Worm (Caenorhabditis elegans) whole organism, L3 larva: Measurements from ENCODE around the gene swt-3.

Experiments
- aly-2 ChIP-seq: fragments of 150-350 bp; optimal IDR thresholded peaks from 2 replicates; lab custom pipeline; 2014; ENCODE audit warnings: missing biosample characterization, missing genetic modification characterization
- ama-1 ChIP-seq: fragments of 150-350 bp; optimal IDR thresholded peaks from 2 replicates; lab custom pipeline; 2018
- egl-27 ChIP-seq: sonication (generic microtip); optimal IDR thresholded peaks from 4 replicates; lab custom pipeline; 2017; ENCODE audit warnings: missing biosample characterization, missing genetic modification reagents, missing genetic modification characterization
- elt-3 ChIP-seq, 3 experiments: fragments of 150-350 bp in 1 of 3; sonication (generic microtip) in 2 of 3; optimal IDR thresholded peaks; 2 replicates in 2 of 3; 4 replicates in 1 of 3; lab custom pipeline; 2014 to 2017; ENCODE audit warnings: missing biosample characterization in 3 of 3, missing genetic modification characterization in 3 of 3
- fos-1 ChIP-seq: fragments of 150-350 bp; optimal IDR thresholded peaks from 2 replicates; lab custom pipeline; 2014; ENCODE audit warnings: missing biosample characterization, missing genetic modification characterization
- jun-1 ChIP-seq: fragments of 150-350 bp; optimal IDR thresholded peaks from 2 replicates; lab custom pipeline; 2014; ENCODE audit warnings: missing biosample characterization, missing genetic modification reagents, missing genetic modification characterization
- nhr-11 ChIP-seq: fragments of 150-350 bp; optimal IDR thresholded peaks from 2 replicates; lab custom pipeline; 2014; ENCODE audit warnings: missing biosample characterization, missing genetic modification characterization
- nhr-237 ChIP-seq: fragments of 150-350 bp; optimal IDR thresholded peaks from 2 replicates; lab custom pipeline; 2014; ENCODE audit warnings: missing biosample characterization, missing genetic modification characterization
- nhr-25 ChIP-seq: sonication (generic microtip); optimal IDR thresholded peaks from 2 replicates; lab custom pipeline; 2017; ENCODE audit warnings: missing biosample characterization, missing genetic modification characterization
- nhr-76 ChIP-seq: fragments of 150-350 bp; sonication (generic microtip); optimal IDR thresholded peaks from 5 replicates; lab custom pipeline; 2014; ENCODE audit warnings: missing biosample characterization, missing genetic modification characterization
- pqm-1 ChIP-seq: fragments of 150-350 bp; optimal IDR thresholded peaks from 2 replicates; lab custom pipeline; 2017; ENCODE audit warnings: missing biosample characterization, missing genetic modification characterization, inconsistent platforms
- unc-39 ChIP-seq: sonication (generic microtip); optimal IDR thresholded peaks from 4 replicates; lab custom pipeline; 2017; ENCODE audit warnings: missing biosample characterization, missing genetic modification characterization
- unc-62 ChIP-seq: fragments of 150-350 bp; sonication (generic microtip); optimal IDR thresholded peaks from 4 replicates; lab custom pipeline; 2014; ENCODE audit warnings: missing biosample characterization, missing genetic modification reagents, missing genetic modification characterization
- ztf-4 ChIP-seq: fragments of 150-350 bp; optimal IDR thresholded peaks from 2 replicates; lab custom pipeline; 2014; ENCODE audit warnings: missing biosample characterization, missing genetic modification characterization

ce11 chrIV:10737011-10737553, 43.4 kb downstream of the swt-3 start, which contains the start of gene grl-21:
- TF ChIP-seq jun-1 (no peak), nhr-237 (tag; lab: Kevin White, UChicago) (no peak), egl-27 (tag; lab: Kevin White, UChicago) (no peak), nhr-11 (tag; lab: Kevin White, UChicago) (no peak), ama-1 (lab: Kevin White, UChicago) (no peak), aly-2 (tag; lab: Kevin White, UChicago) (no peak), ztf-4 (tag; lab: Kevin White, UChicago) (no peak), pqm-1 (tag; lab: Kevin White, UChicago) (no peak), unc-62 (no peak), fos-1 (no peak), nhr-76 (tag; lab: Kevin White, UChicago) (no peak), nhr-25 (tag; lab: Kevin White, UChicago) (peak; percentile 81), elt-3 (tag; optimal IDR thresholded peaks at IDR 0.05; lab: Kevin White, UChicago) (no peak), unc-39 (no peak)
